Fruit fly (Drosophila melanogaster) whole organism: ENCODE measurements around the gene eco.

Experiments
- CG8478 ChIP-seq: fragments of >200 bp; optimal IDR thresholded peaks from 2 replicates; lab custom pipeline; 2018; ENCODE audit warnings: inconsistent platforms
- Dll ChIP-seq: fragments of >200 bp; optimal IDR thresholded peaks from 2 replicates; lab custom pipeline; 2017
- EcR ChIP-seq, 2 experiments: fragments of >200 bp; optimal IDR thresholded peaks; 2 replicates each; lab custom pipeline; 2017; ENCODE audit warnings: missing biosample characterization in 2 of 2, missing genetic modification characterization in 2 of 2, missing genetic modification reagents in 2 of 2
- pan ChIP-seq: fragments of >200 bp; optimal IDR thresholded peaks from 2 replicates; lab custom pipeline; 2017
- psq ChIP-seq: fragments of >200 bp; optimal IDR thresholded peaks from 2 replicates; lab custom pipeline; 2017
- usp ChIP-seq: fragments of >200 bp; optimal IDR thresholded peaks from 2 replicates; lab custom pipeline; 2017; ENCODE audit warnings: missing biosample characterization, missing genetic modification characterization, mixed read lengths

eco gene

dm6 chr3L:7344001-7344400, 4.9 kb upstream of the eco start:
- TF ChIP-seq usp (GFP tag; lab: Kevin White, UChicago) (no peak), psq (lab: Kevin White, UChicago) (no peak), CG8478 (lab: Kevin White, UChicago) (no peak), Dll (lab: Kevin White, UChicago) (no peak), pan (lab: Kevin White, UChicago) (no peak), EcR (GFP tag; optimal IDR thresholded peaks at IDR 0.05; lab: Kevin White, UChicago) (no peak)

- TF ChIP-seq Dll (lab: Kevin White, UChicago) (no peak), EcR (GFP tag; optimal IDR thresholded peaks at IDR 0.05; lab: Kevin White, UChicago) (no peak), CG8478 (lab: Kevin White, UChicago) (no peak), pan (lab: Kevin White, UChicago) (no peak), usp (GFP tag; lab: Kevin White, UChicago) (no peak), psq (lab: Kevin White, UChicago) (no peak)
Observed at dm6 chr3L:7338786-7339185, 354 bp downstream of the eco start.

dm6 chr3L:7334990-7335389, 4.2 kb downstream of the eco start, which contains the start of the genes wrm1 and wrm2:
wrm1 (minus strand) TSS chr3L:7335226.
wrm2 (minus strand) TSS chr3L:7335226.
- TF ChIP-seq EcR (GFP tag; optimal IDR thresholded peaks at IDR 0.05; lab: Kevin White, UChicago) = no peak
- TF ChIP-seq psq (lab: Kevin White, UChicago) = no peak
- TF ChIP-seq CG8478 (lab: Kevin White, UChicago) = no peak
- TF ChIP-seq Dll (lab: Kevin White, UChicago) = no peak
- TF ChIP-seq pan (lab: Kevin White, UChicago) = no peak
- no peak for TF ChIP-seq usp (GFP tag; lab: Kevin White, UChicago)

dm6 chr3L:7328567-7329253, 10.4 kb downstream of the eco start, which contains the start of the genes mrva, CG42307 and mus312:
mrva (minus strand) TSS chr3L:7328842.
CG42307 (plus strand) TSS chr3L:7329132.
mus312 (plus strand) TSS chr3L:7329132.
- TF ChIP-seq CG8478 (lab: Kevin White, UChicago) = no peak
- no peak for TF ChIP-seq usp (GFP tag; lab: Kevin White, UChicago)

dm6 chr3L:7326676-7327075, 12.5 kb downstream of the eco start:
- TF ChIP-seq psq (lab: Kevin White, UChicago) (no peak), CG8478 (lab: Kevin White, UChicago) (no peak), pan (lab: Kevin White, UChicago) (no peak), EcR (GFP tag; optimal IDR thresholded peaks at IDR 0.05; lab: Kevin White, UChicago) (no peak), Dll (lab: Kevin White, UChicago) (no peak), usp (GFP tag; lab: Kevin White, UChicago) (no peak)

dm6 chr3L:7323348-7323747, 15.8 kb downstream of the eco start, which contains the start of the genes RhoGEF4 and Rint1:
RhoGEF4 (minus strand) TSS chr3L:7323411.
Rint1 (plus strand) TSS chr3L:7323619.
- TF ChIP-seq Dll (lab: Kevin White, UChicago) = no peak
- TF ChIP-seq CG8478 (lab: Kevin White, UChicago) = no peak
- TF ChIP-seq pan (lab: Kevin White, UChicago) = no peak
- TF ChIP-seq usp (GFP tag; lab: Kevin White, UChicago) = no peak
- TF ChIP-seq EcR (GFP tag; optimal IDR thresholded peaks at IDR 0.05; lab: Kevin White, UChicago) = no peak
- TF ChIP-seq psq (lab: Kevin White, UChicago) = no peak

dm6 chr3L:7319768-7320167, 19.4 kb downstream of the eco start, which contains the start of gene CG8607:
CG8607 (plus strand) TSS chr3L:7320068.
- TF ChIP-seq usp (GFP tag; lab: Kevin White, UChicago) (no peak), EcR (GFP tag; optimal IDR thresholded peaks at IDR 0.05; lab: Kevin White, UChicago) (no peak), CG8478 (lab: Kevin White, UChicago) (no peak)

- no peak for TF ChIP-seq CG8478 (lab: Kevin White, UChicago)
- no peak for TF ChIP-seq pan (lab: Kevin White, UChicago)
- TF ChIP-seq usp (GFP tag; lab: Kevin White, UChicago) = no peak
- TF ChIP-seq Dll (lab: Kevin White, UChicago) = no peak
- no peak for TF ChIP-seq EcR (GFP tag; optimal IDR thresholded peaks at IDR 0.05; lab: Kevin White, UChicago)
Observed at dm6 chr3L:7314133-7314532, 25.0 kb downstream of the eco start.

- TF ChIP-seq psq (lab: Kevin White, UChicago) (no peak), EcR (GFP tag; optimal IDR thresholded peaks at IDR 0.05; lab: Kevin White, UChicago) (no peak), usp (GFP tag; lab: Kevin White, UChicago) (no peak), pan (lab: Kevin White, UChicago) (no peak), Dll (lab: Kevin White, UChicago) (no peak), CG8478 (lab: Kevin White, UChicago) (no peak)
Observed at dm6 chr3L:7313559-7314132, 25.5 kb downstream of the eco start.

- TF ChIP-seq usp (GFP tag; lab: Kevin White, UChicago) = no peak
- TF ChIP-seq pan (lab: Kevin White, UChicago) = no peak
- TF ChIP-seq psq (lab: Kevin White, UChicago) = no peak
Observed at dm6 chr3L:7312754-7313153, 26.4 kb downstream of the eco start, which contains the start of gene unc-13-4A. unc-13-4A (minus strand) TSS chr3L:7312896.

- TF ChIP-seq usp (GFP tag; lab: Kevin White, UChicago) (no peak), pan (lab: Kevin White, UChicago) (no peak), CG8478 (lab: Kevin White, UChicago) (no peak), EcR (GFP tag; optimal IDR thresholded peaks at IDR 0.05; lab: Kevin White, UChicago) (no peak), Dll (lab: Kevin White, UChicago) (no peak), psq (lab: Kevin White, UChicago) (no peak)
Observed at dm6 chr3L:7300660-7301059, 38.5 kb downstream of the eco start.
